Worm (Caenorhabditis elegans) whole organism, late embryonic: Measurements from ENCODE around the gene cpsf-1.

Experiments used
- C08G9.2 ChIP-seq: sonication (generic microtip); optimal IDR thresholded peaks from 2 replicates; lab custom pipeline; 2016; ENCODE audit warnings: mild to moderate bottlenecking, missing genetic modification characterization, moderate library complexity, missing compliant biosample characterization
- K02D7.2 ChIP-seq: sonication (generic microtip); optimal IDR thresholded peaks from 2 replicates; lab custom pipeline; 2017; ENCODE audit warnings: mild to moderate bottlenecking, missing genetic modification characterization, missing compliant biosample characterization
- K09A11.1 ChIP-seq: sonication (generic microtip); optimal IDR thresholded peaks from 2 replicates; lab custom pipeline; 2017; ENCODE audit warnings: antibody characterized with exemption, mild to moderate bottlenecking, missing genetic modification characterization, missing compliant biosample characterization; ENCODE audit not compliant: insufficient read depth
- ahr-1 ChIP-seq: sonication (generic microtip); optimal IDR thresholded peaks from 2 replicates; lab custom pipeline; 2016; ENCODE audit warnings: missing genetic modification characterization, missing compliant biosample characterization
- ceh-14 ChIP-seq: sonication (generic microtip); optimal IDR thresholded peaks from 2 replicates; lab custom pipeline; 2016; ENCODE audit warnings: missing genotype, missing genetic modification characterization, missing compliant biosample characterization
- ceh-19 ChIP-seq: fragments of 200-800 bp; sonication (Bioruptor generic); optimal IDR thresholded peaks from 2 replicates; lab custom pipeline; 2018; ENCODE audit warnings: mild to moderate bottlenecking, missing genetic modification characterization, missing compliant biosample characterization
- ceh-22 ChIP-seq: sonication (generic microtip); optimal IDR thresholded peaks from 2 replicates; lab custom pipeline; 2017; ENCODE audit warnings: missing biosample characterization, missing genetic modification characterization
- ceh-45 ChIP-seq: fragments of 200-800 bp; sonication (Bioruptor generic); IDR thresholded peaks from 2 replicates; pipeline ENCODE4 v1.3.6; 2022; ENCODE audit warnings: missing genetic modification reagents, missing genetic modification characterization, missing compliant biosample characterization
- ceh-48 ChIP-seq: sonication (generic microtip); optimal IDR thresholded peaks from 2 replicates; lab custom pipeline; 2016; ENCODE audit warnings: missing genetic modification characterization, inconsistent platforms, missing compliant biosample characterization
- dmd-4 ChIP-seq: sonication (generic microtip); optimal IDR thresholded peaks from 2 replicates; lab custom pipeline; 2016; ENCODE audit warnings: borderline replicate concordance, missing genetic modification characterization, missing compliant biosample characterization
- dve-1 ChIP-seq: sonication (generic microtip); optimal IDR thresholded peaks from 2 replicates; lab custom pipeline; 2017; ENCODE audit warnings: antibody characterized with exemption, mild to moderate bottlenecking, missing genetic modification characterization, missing compliant biosample characterization
- elt-2 ChIP-seq: sonication (generic microtip); optimal IDR thresholded peaks from 2 replicates; lab custom pipeline; 2016; ENCODE audit warnings: missing genetic modification reagents, missing genetic modification characterization, missing compliant biosample characterization
- fax-1 ChIP-seq: sonication (generic microtip); optimal IDR thresholded peaks from 2 replicates; lab custom pipeline; 2016; ENCODE audit warnings: missing genotype, missing genetic modification characterization, missing compliant biosample characterization
- gmeb-2 ChIP-seq: sonication (generic microtip); optimal IDR thresholded peaks from 2 replicates; lab custom pipeline; 2016; ENCODE audit warnings: missing genetic modification characterization, inconsistent platforms, missing compliant biosample characterization
- hlh-8 ChIP-seq: sonication (generic microtip); optimal IDR thresholded peaks from 2 replicates; lab custom pipeline; 2016; ENCODE audit warnings: missing genotype, missing genetic modification characterization, missing compliant biosample characterization
- lim-6 ChIP-seq: sonication (generic microtip); optimal IDR thresholded peaks from 2 replicates; lab custom pipeline; 2016; ENCODE audit warnings: missing genetic modification characterization, missing compliant biosample characterization
- lin-11 ChIP-seq: fragments of 200-800 bp; sonication (Bioruptor generic); optimal IDR thresholded peaks from 2 replicates; lab custom pipeline; 2018; ENCODE audit warnings: mild to moderate bottlenecking, missing genetic modification characterization, missing compliant biosample characterization
- madf-2 ChIP-seq: sonication (generic microtip); optimal IDR thresholded peaks from 2 replicates; lab custom pipeline; 2017; ENCODE audit warnings: missing genetic modification characterization, missing compliant biosample characterization
- nfya-1 ChIP-seq: sonication (generic microtip); optimal IDR thresholded peaks from 2 replicates; lab custom pipeline; 2017; ENCODE audit warnings: missing genetic modification characterization, mild to moderate bottlenecking, missing compliant biosample characterization, antibody characterized with exemption, moderate library complexity
- nhr-11 ChIP-seq: fragments of 150-350 bp; optimal IDR thresholded peaks from 2 replicates; lab custom pipeline; 2014; ENCODE audit warnings: missing biosample characterization, missing genetic modification characterization
- odd-2 ChIP-seq: sonication (generic microtip); optimal IDR thresholded peaks from 2 replicates; lab custom pipeline; 2017; ENCODE audit warnings: antibody characterized with exemption, mild to moderate bottlenecking, missing genetic modification characterization, missing compliant biosample characterization
- pha-2 ChIP-seq: sonication (generic microtip); optimal IDR thresholded peaks from 2 replicates; lab custom pipeline; 2017; ENCODE audit warnings: mild to moderate bottlenecking, missing genetic modification characterization, missing compliant biosample characterization
- ref-2 ChIP-seq: sonication (generic microtip); optimal IDR thresholded peaks from 2 replicates; lab custom pipeline; 2016; ENCODE audit warnings: missing genetic modification characterization, missing compliant biosample characterization
- rnt-1 ChIP-seq: sonication (generic microtip); optimal IDR thresholded peaks from 2 replicates; lab custom pipeline; 2016; ENCODE audit warnings: missing genetic modification characterization, missing compliant biosample characterization
- sox-2 ChIP-seq: fragments of 200-800 bp; sonication (Bioruptor generic); IDR thresholded peaks from 2 replicates; pipeline ENCODE4 v1.3.6; 2022; ENCODE audit warnings: missing genetic modification reagents, missing genetic modification characterization, missing compliant biosample characterization
- sox-4 ChIP-seq: sonication (generic microtip); optimal IDR thresholded peaks from 2 replicates; lab custom pipeline; 2017; ENCODE audit warnings: mild to moderate bottlenecking, missing genetic modification characterization, inconsistent platforms, missing compliant biosample characterization
- tbx-7 ChIP-seq: sonication (generic microtip); optimal IDR thresholded peaks from 2 replicates; lab custom pipeline; 2016; ENCODE audit warnings: missing genotype, missing genetic modification characterization, missing compliant biosample characterization
- ttx-3 ChIP-seq: sonication (generic microtip); optimal IDR thresholded peaks from 2 replicates; lab custom pipeline; 2016; ENCODE audit warnings: missing genetic modification reagents, missing genetic modification characterization, missing compliant biosample characterization
- unc-3 ChIP-seq, 2 experiments: fragments of 200-800 bp in 1 of 2; sonication (Bioruptor generic) in 1 of 2; sonication (generic microtip) in 1 of 2; conservative IDR thresholded peaks in 1 of 2; optimal IDR thresholded peaks in 1 of 2; 2 replicates each; pipeline versions ENCODE4 v1.3.6 to Lab custom; 2016 to 2022; ENCODE audit warnings: missing compliant biosample characterization in 2 of 2, missing genetic modification characterization in 2 of 2, missing genetic modification reagents in 1 of 2

The cpsf-1 gene

DNA sequence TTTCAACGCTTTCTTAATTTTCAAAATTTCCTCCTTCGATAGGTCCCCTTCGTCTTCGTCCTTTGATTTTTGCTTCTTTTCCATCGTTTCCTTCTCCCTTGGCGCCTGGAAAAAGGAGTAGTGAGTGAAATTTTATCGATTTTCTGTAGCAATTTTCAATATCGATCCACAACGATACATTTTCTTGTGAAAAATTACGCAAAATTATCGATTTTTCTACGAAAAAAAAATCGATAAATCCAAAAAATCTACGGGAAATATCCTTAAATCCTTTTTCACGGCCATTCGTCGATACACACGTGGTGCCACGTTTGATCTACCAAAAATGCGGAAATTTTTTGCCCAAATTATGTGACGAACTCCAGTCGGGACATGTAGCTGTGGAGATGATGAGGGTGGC, 61.7 kb downstream of the cpsf-1 start:
- TF ChIP-seq K09A11.1 (no peak), ceh-22 (no peak), ahr-1 (tag; lab: Kevin White, UChicago) (no peak), dmd-4 (tag; lab: Kevin White, UChicago) (no peak), ref-2 (tag; lab: Kevin White, UChicago) (no peak), gmeb-2 (tag; lab: Kevin White, UChicago) (no peak), unc-3 (GFP tag; conservative IDR thresholded peaks at IDR 0.05; lab: Robert Waterston, UW) (no peak), unc-3 (tag; optimal IDR thresholded peaks at IDR 0.05; lab: Kevin White, UChicago) (no peak), madf-2 (tag; lab: Kevin White, UChicago) (no peak), C08G9.2 (tag; lab: Kevin White, UChicago) (no peak), pha-2 (tag; lab: Kevin White, UChicago) (no peak), tbx-7 (tag; lab: Kevin White, UChicago) (no peak), dve-1 (tag; lab: Kevin White, UChicago) (no peak), ceh-45 (GFP tag; lab: Robert Waterston, UW) (no peak), sox-4 (tag; lab: Kevin White, UChicago) (no peak), elt-2 (tag; lab: Kevin White, UChicago) (no peak)

DNA sequence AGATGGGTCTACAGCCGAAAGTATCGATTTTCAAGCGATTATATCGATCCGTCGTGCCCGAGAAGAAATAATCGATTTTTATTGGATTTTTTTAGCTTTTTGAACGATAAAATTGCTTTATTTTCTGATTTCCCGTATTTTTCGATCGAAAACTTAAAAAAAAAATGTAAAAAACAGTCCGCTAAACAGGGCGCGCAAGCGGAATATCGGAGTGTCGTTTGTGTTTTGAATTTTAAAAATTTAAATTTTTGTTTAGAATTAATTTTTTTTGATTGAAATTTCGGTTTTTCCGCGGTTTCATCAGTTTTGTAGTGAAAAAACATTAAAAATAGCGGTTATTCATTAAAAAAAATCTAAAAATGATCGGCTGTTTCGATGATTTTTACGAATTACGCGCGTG, 62.6 kb downstream of the cpsf-1 start:
- no peak for TF ChIP-seq K02D7.2 (tag; lab: Kevin White, UChicago)
- no peak for TF ChIP-seq ceh-22
- TF ChIP-seq C08G9.2 (tag; lab: Kevin White, UChicago) = no peak
- no peak for TF ChIP-seq elt-2 (tag; lab: Kevin White, UChicago)
- no peak for TF ChIP-seq ahr-1 (tag; lab: Kevin White, UChicago)
- TF ChIP-seq dmd-4 (tag; lab: Kevin White, UChicago) = no peak
- TF ChIP-seq nhr-11 (tag; lab: Kevin White, UChicago) = no peak

DNA sequence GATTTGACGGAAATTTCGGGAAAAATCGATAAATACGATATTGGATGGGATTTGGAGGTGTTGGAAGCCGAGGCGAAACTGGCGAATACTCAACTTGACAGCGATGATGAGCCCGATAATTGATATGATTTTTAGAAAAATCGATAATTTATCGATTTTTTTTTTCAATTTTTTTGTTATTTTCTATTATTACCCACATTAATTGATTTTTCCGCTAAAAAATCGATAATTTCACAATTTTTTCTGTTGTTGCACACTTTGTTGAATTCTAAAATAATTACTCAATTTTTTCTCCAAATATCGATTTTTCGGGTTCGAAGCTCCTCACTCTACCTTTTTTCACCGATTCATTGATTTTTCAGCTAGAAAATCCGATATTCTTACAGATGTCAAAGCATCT, 63.4 kb downstream of the cpsf-1 start, which contains the start of gene Y48A5A.3:
Y48A5A.3 (plus strand) TSS at position 385 of the 400 bp plus-strand sequence.
- no peak for TF ChIP-seq ceh-45 (GFP tag; lab: Robert Waterston, UW)
- no peak for TF ChIP-seq sox-2 (GFP tag; lab: Robert Waterston, UW)
- TF ChIP-seq ceh-48 (tag; lab: Kevin White, UChicago) = peak; percentile 20
- TF ChIP-seq ahr-1 (tag; lab: Kevin White, UChicago) = no peak
- no peak for TF ChIP-seq nfya-1 (tag; lab: Kevin White, UChicago)
- TF ChIP-seq sox-4 (tag; lab: Kevin White, UChicago) = no peak
- TF ChIP-seq ref-2 (tag; lab: Kevin White, UChicago) = no peak

DNA sequence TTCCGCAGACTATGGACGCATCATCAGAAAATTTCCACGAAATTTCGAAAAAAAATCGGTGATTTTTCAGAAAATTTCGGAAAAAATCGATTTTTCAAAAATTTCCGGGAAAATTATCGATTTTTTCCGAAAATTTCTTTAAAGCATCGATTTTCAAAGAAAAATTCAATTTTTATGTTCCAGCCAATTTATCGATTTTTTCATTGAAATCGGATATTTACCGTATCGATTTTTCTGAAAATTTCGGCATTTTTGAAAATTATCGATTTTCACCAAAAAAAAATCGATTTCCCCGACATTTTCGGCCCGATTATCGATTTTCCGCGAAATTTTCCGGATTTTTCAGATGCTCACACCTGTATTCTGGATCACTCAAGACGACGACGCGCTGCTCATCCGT, 67.7 kb downstream of the cpsf-1 start, which contains the start of gene Y48A5A.1:
Y48A5A.1 (plus strand) TSS at position 347 of the 400 bp plus-strand sequence.
- TF ChIP-seq hlh-8 (tag; lab: Kevin White, UChicago) = no peak
- peak; percentile 27 for TF ChIP-seq ceh-48 (tag; lab: Kevin White, UChicago)
- no peak for TF ChIP-seq lin-11
- TF ChIP-seq ceh-19 (GFP tag; lab: Kevin White, UChicago) = no peak
- TF ChIP-seq unc-3 (GFP tag; conservative IDR thresholded peaks at IDR 0.05; lab: Robert Waterston, UW) = no peak
- TF ChIP-seq unc-3 (tag; optimal IDR thresholded peaks at IDR 0.05; lab: Kevin White, UChicago) = no peak
- TF ChIP-seq fax-1 (tag; lab: Kevin White, UChicago) = no peak

DNA sequence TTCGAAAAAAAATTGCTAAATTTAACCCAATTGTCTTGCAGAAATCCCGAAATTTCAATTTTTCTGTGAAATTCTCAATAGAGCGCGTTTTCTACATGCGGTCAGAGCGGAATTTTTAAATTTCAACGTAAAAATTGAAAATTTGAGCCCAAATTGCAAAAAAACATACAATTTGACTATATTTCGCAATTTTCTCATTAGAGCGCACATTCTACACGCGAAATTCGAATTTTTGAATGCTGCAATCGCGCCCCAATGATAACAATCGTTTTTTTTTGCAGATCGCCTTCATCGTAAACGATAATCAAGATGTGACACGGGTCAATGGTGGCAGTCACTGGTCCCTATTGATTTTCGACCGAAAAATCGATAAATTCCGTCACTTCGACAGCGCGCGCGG, 68.7 kb downstream of the cpsf-1 start:
- no peak for TF ChIP-seq odd-2 (tag; lab: Kevin White, UChicago)
- TF ChIP-seq rnt-1 (tag; lab: Kevin White, UChicago) = no peak
- no peak for TF ChIP-seq nfya-1 (tag; lab: Kevin White, UChicago)
- TF ChIP-seq ttx-3 (tag; lab: Kevin White, UChicago) = no peak
- TF ChIP-seq lim-6 (tag; lab: Kevin White, UChicago) = no peak
- no peak for TF ChIP-seq ceh-14 (tag; lab: Kevin White, UChicago)
